Worm (Caenorhabditis elegans) whole organism, L2 larva: ENCODE results near the gene ssp-35.

Source experiments
- aly-2 ChIP-seq: fragments of 150-350 bp; optimal IDR thresholded peaks from 2 replicates; lab custom pipeline; 2014; ENCODE audit warnings: missing biosample characterization, missing genetic modification characterization
- nhr-12 ChIP-seq: fragments of 150-350 bp; optimal IDR thresholded peaks from 2 replicates; lab custom pipeline; 2014; ENCODE audit warnings: missing biosample characterization, missing genetic modification characterization
- nhr-25 ChIP-seq: fragments of 150-350 bp; sonication (generic microtip); optimal IDR thresholded peaks from 3 replicates; lab custom pipeline; 2014; ENCODE audit warnings: missing biosample characterization, missing genetic modification characterization
- nhr-77 ChIP-seq: fragments of 150-350 bp; optimal IDR thresholded peaks from 2 replicates; lab custom pipeline; 2014; ENCODE audit warnings: missing biosample characterization, missing genetic modification characterization

DNA sequence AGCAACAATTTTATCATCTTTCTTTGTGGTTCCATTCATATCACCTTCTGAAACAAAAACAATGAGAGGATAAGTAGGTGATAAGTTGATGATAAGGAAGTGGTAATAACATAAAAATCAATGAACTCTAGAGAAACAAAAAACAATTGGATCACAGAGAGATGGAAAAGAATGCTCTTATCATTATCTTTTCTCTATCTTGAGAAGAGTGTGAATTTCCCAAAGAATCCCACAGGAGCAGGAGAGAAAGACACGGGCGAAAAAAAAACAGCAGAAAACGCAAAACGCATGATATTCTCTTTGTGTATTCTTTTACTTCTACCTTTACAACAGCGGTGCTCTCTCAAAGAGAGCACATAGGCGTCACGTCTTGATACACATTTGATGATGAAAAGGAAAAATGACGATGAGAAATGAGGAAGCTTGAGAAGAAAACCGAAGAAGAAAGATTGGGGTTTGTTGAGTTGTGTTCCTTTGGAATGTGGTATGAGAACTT, 5.7 kb upstream of the ssp-35 start, which contains the start of gene twk-24:
- TF ChIP-seq nhr-25 (tag; lab: Kevin White, UChicago) (no peak), nhr-77 (tag; lab: Kevin White, UChicago) (no peak), aly-2 (tag; lab: Kevin White, UChicago) (no peak), nhr-12 (tag; lab: Kevin White, UChicago) (no peak)
